Worm (Caenorhabditis elegans) whole organism, L1 larva: ENCODE results near the gene fubl-3.

ENCODE experiments used
- C16A3.4 ChIP-seq: fragments of 150-350 bp; optimal IDR thresholded peaks from 2 replicates; lab custom pipeline; 2014; ENCODE audit warnings: missing biosample characterization, missing genetic modification characterization
- C34B4.2 ChIP-seq: sonication (generic microtip); optimal IDR thresholded peaks from 2 replicates; lab custom pipeline; 2017; ENCODE audit warnings: mild to moderate bottlenecking, missing genetic modification characterization, missing compliant biosample characterization
- F16B12.6 ChIP-seq: fragments of 150-350 bp; optimal IDR thresholded peaks from 2 replicates; lab custom pipeline; 2014; ENCODE audit warnings: missing biosample characterization, missing genetic modification characterization
- aly-2 ChIP-seq: fragments of 150-350 bp; optimal IDR thresholded peaks from 2 replicates; lab custom pipeline; 2014; ENCODE audit warnings: missing biosample characterization, missing genetic modification characterization
- blmp-1 ChIP-seq: fragments of 150-350 bp; optimal IDR thresholded peaks from 2 replicates; lab custom pipeline; 2014; ENCODE audit warnings: missing biosample characterization, missing genetic modification characterization
- ceh-82 ChIP-seq, 3 experiments: fragments of 150-350 bp in 1 of 3; sonication (generic microtip) in 2 of 3; optimal IDR thresholded peaks; 2 replicates each; lab custom pipeline; 2014 to 2017; ENCODE audit warnings: missing biosample characterization in 3 of 3, missing genetic modification characterization in 3 of 3
- ceh-90 ChIP-seq: sonication (generic microtip); optimal IDR thresholded peaks from 2 replicates; lab custom pipeline; 2016; ENCODE audit warnings: missing genetic modification characterization, missing compliant biosample characterization
- ces-1 ChIP-seq: fragments of 150-350 bp; optimal IDR thresholded peaks from 2 replicates; lab custom pipeline; 2014; ENCODE audit warnings: missing biosample characterization, missing genetic modification reagents, missing genetic modification characterization
- dpl-1 ChIP-seq, 3 experiments: fragments of 150-350 bp in 2 of 3; sonication (generic microtip) in 1 of 3; optimal IDR thresholded peaks; 2 replicates each; lab custom pipeline; 2014 to 2017; ENCODE audit warnings: missing biosample characterization in 3 of 3, missing genetic modification characterization in 3 of 3, missing genetic modification reagents in 3 of 3
- egl-13 ChIP-seq: sonication (generic microtip); optimal IDR thresholded peaks from 2 replicates; lab custom pipeline; 2016; ENCODE audit warnings: missing genotype, missing genetic modification reagents, missing genetic modification characterization, missing compliant biosample characterization
- elt-3 ChIP-seq, 6 experiments: fragments of 150-350 bp in 1 of 6; sonication (generic microtip); optimal IDR thresholded peaks; 2 replicates each; lab custom pipeline; 2017 to 2018; ENCODE audit warnings: missing biosample characterization in 6 of 6, missing genetic modification characterization in 6 of 6, inconsistent platforms in 1 of 6
- grh-1 ChIP-seq: fragments of 200-800 bp; sonication (Bioruptor generic); IDR thresholded peaks from 2 replicates; pipeline ENCODE4 v1.3.6; 2022; ENCODE audit warnings: missing genetic modification reagents, missing genetic modification characterization, missing compliant biosample characterization
- hlh-4 ChIP-seq: sonication (generic microtip); optimal IDR thresholded peaks from 2 replicates; lab custom pipeline; 2016; ENCODE audit warnings: mild to moderate bottlenecking, missing genetic modification characterization, missing compliant biosample characterization
- hpl-2 ChIP-seq: fragments of 150-350 bp; optimal IDR thresholded peaks from 2 replicates; lab custom pipeline; 2014; ENCODE audit warnings: missing biosample characterization, missing genetic modification reagents, missing genetic modification characterization
- irx-1 ChIP-seq: sonication (generic microtip); optimal IDR thresholded peaks from 2 replicates; lab custom pipeline; 2016; ENCODE audit warnings: missing genetic modification characterization, missing compliant biosample characterization
- isw-1 ChIP-seq: fragments of 200-800 bp; sonication (Bioruptor generic); IDR thresholded peaks from 2 replicates; pipeline ENCODE4 v1.3.6; 2022; ENCODE audit warnings: missing genetic modification characterization, missing compliant biosample characterization
- lin-15B ChIP-seq: fragments of 150-350 bp; sonication (generic microtip); optimal IDR thresholded peaks from 3 replicates; lab custom pipeline; 2014; ENCODE audit warnings: missing biosample characterization, missing genetic modification characterization
- lir-3 ChIP-seq: sonication (generic microtip); optimal IDR thresholded peaks from 2 replicates; lab custom pipeline; 2016; ENCODE audit warnings: mild to moderate bottlenecking, missing genetic modification characterization, moderate library complexity, missing compliant biosample characterization; ENCODE audit not compliant: poor library complexity
- lsy-2 ChIP-seq, 2 experiments: fragments of 150-350 bp; optimal IDR thresholded peaks; 2 replicates each; lab custom pipeline; 2014; ENCODE audit warnings: missing biosample characterization in 2 of 2, missing genetic modification characterization in 2 of 2
- mab-9 ChIP-seq: fragments of 200-800 bp; sonication (Bioruptor generic); IDR thresholded peaks from 2 replicates; pipeline ENCODE4 v1.3.6; 2022; ENCODE audit warnings: missing genetic modification reagents, missing genetic modification characterization, missing compliant biosample characterization
- mef-2 ChIP-seq: fragments of 150-350 bp; optimal IDR thresholded peaks from 2 replicates; lab custom pipeline; 2014; ENCODE audit warnings: missing biosample characterization, missing genetic modification characterization
- nhr-11 ChIP-seq: fragments of 150-350 bp; optimal IDR thresholded peaks from 2 replicates; lab custom pipeline; 2014; ENCODE audit warnings: missing biosample characterization, missing genetic modification characterization
- nhr-19 ChIP-seq: fragments of 200-800 bp; sonication (Bioruptor generic); conservative IDR thresholded peaks from 2 replicates; pipeline ENCODE4 v1.3.6; 2022; ENCODE audit warnings: missing genetic modification characterization, missing compliant biosample characterization
- nhr-20 ChIP-seq: sonication (generic microtip); optimal IDR thresholded peaks from 2 replicates; lab custom pipeline; 2016; ENCODE audit warnings: mild to moderate bottlenecking, missing genetic modification characterization, missing compliant biosample characterization
- nhr-237 ChIP-seq: fragments of 150-350 bp; optimal IDR thresholded peaks from 2 replicates; lab custom pipeline; 2014; ENCODE audit warnings: missing biosample characterization, missing genetic modification characterization
- nhr-28 ChIP-seq: fragments of 150-350 bp; optimal IDR thresholded peaks from 2 replicates; lab custom pipeline; 2014; ENCODE audit warnings: missing biosample characterization, missing genetic modification characterization
- nhr-47 ChIP-seq: sonication (generic microtip); optimal IDR thresholded peaks from 2 replicates; lab custom pipeline; 2016; ENCODE audit warnings: mild to moderate bottlenecking, missing genetic modification characterization, moderate library complexity, missing compliant biosample characterization
- nhr-71 ChIP-seq: sonication (generic microtip); optimal IDR thresholded peaks from 2 replicates; lab custom pipeline; 2016; ENCODE audit warnings: mild to moderate bottlenecking, missing genetic modification characterization, moderate library complexity, missing compliant biosample characterization
- nhr-76 ChIP-seq: sonication (generic microtip); optimal IDR thresholded peaks from 2 replicates; lab custom pipeline; 2017; ENCODE audit warnings: missing biosample characterization, missing genetic modification characterization
- nhr-77 ChIP-seq: fragments of 150-350 bp; optimal IDR thresholded peaks from 2 replicates; lab custom pipeline; 2014; ENCODE audit warnings: missing biosample characterization, missing genetic modification characterization
- nhr-84 ChIP-seq: sonication (generic microtip); optimal IDR thresholded peaks from 2 replicates; lab custom pipeline; 2017; ENCODE audit warnings: missing biosample characterization, missing genetic modification characterization
- nhr-90 ChIP-seq: sonication (generic microtip); optimal IDR thresholded peaks from 2 replicates; lab custom pipeline; 2016; ENCODE audit warnings: mild to moderate bottlenecking, missing genetic modification characterization, missing compliant biosample characterization; ENCODE audit not compliant: poor library complexity
- pax-3 ChIP-seq: fragments of 200-800 bp; sonication (Bioruptor generic); optimal IDR thresholded peaks from 2 replicates; lab custom pipeline; 2018; ENCODE audit warnings: mild to moderate bottlenecking, missing genetic modification characterization, moderate library complexity, missing compliant biosample characterization
- pqm-1 ChIP-seq: sonication (generic microtip); optimal IDR thresholded peaks from 3 replicates; lab custom pipeline; 2017; ENCODE audit warnings: missing biosample characterization, missing genetic modification characterization
- rnt-1 ChIP-seq: sonication (generic microtip); optimal IDR thresholded peaks from 2 replicates; lab custom pipeline; 2016; ENCODE audit warnings: mild to moderate bottlenecking, missing genetic modification characterization, moderate library complexity, missing compliant biosample characterization
- skn-1 ChIP-seq: fragments of 150-350 bp; optimal IDR thresholded peaks from 2 replicates; lab custom pipeline; 2014; ENCODE audit warnings: missing biosample characterization, missing genetic modification characterization
- sptf-1 ChIP-seq: fragments of 150-350 bp; optimal IDR thresholded peaks from 2 replicates; lab custom pipeline; 2014; ENCODE audit warnings: missing biosample characterization, missing genetic modification characterization
- sup-37 ChIP-seq: fragments of 200-800 bp; sonication (Bioruptor generic); optimal IDR thresholded peaks from 2 replicates; lab custom pipeline; 2018; ENCODE audit warnings: mild to moderate bottlenecking, missing genetic modification characterization, missing compliant biosample characterization
- swsn-7 ChIP-seq: sonication (generic microtip); optimal IDR thresholded peaks from 2 replicates; lab custom pipeline; 2016; ENCODE audit warnings: missing genetic modification characterization, missing compliant biosample characterization
- tbx-2 ChIP-seq: sonication (generic microtip); optimal IDR thresholded peaks from 2 replicates; lab custom pipeline; 2016; ENCODE audit warnings: missing genetic modification characterization, missing compliant biosample characterization
- unc-98 ChIP-seq: fragments of 200-800 bp; sonication (Bioruptor generic); IDR thresholded peaks from 2 replicates; pipeline ENCODE4 v1.3.6; 2022; ENCODE audit warnings: missing genetic modification characterization, missing compliant biosample characterization
- vab-15 ChIP-seq: sonication (generic microtip); optimal IDR thresholded peaks from 2 replicates; lab custom pipeline; 2017; ENCODE audit warnings: missing genotype, mild to moderate bottlenecking, missing genetic modification characterization, missing compliant biosample characterization
- zag-1 ChIP-seq: fragments of 150-350 bp; optimal IDR thresholded peaks from 2 replicates; lab custom pipeline; 2014; ENCODE audit warnings: missing biosample characterization, missing genetic modification characterization
- ztf-4 ChIP-seq: fragments of 150-350 bp; optimal IDR thresholded peaks from 2 replicates; lab custom pipeline; 2014; ENCODE audit warnings: missing biosample characterization, missing genetic modification characterization

fubl-3 gene

ce11 chrX:17479694-17480574 is 45.7 kb downstream of the fubl-3 start (continued):
- TF ChIP-seq nhr-28 (no peak), hpl-2 (GFP tag; lab: Kevin White, UChicago) (peak; percentile 49), ces-1 (GFP tag; lab: Kevin White, UChicago) (no peak)

ce11 chrX:17481892-17482515 is 47.8 kb downstream of the fubl-3 start:
- peak; percentile 2 for TF ChIP-seq nhr-20
- TF ChIP-seq lin-15B: no peak
- no peak for TF ChIP-seq ces-1 (GFP tag; lab: Kevin White, UChicago)
- no peak for TF ChIP-seq isw-1 (GFP tag; lab: Robert Waterston, UW)
- TF ChIP-seq skn-1 (tag; lab: Kevin White, UChicago): peak; percentile 24
- no peak for TF ChIP-seq nhr-19 (GFP tag; lab: Robert Waterston, UW)
- TF ChIP-seq sptf-1 (tag; lab: Kevin White, UChicago): no peak
- TF ChIP-seq mef-2 (tag; lab: Kevin White, UChicago): no peak
- TF ChIP-seq hlh-4: no peak
- no peak for TF ChIP-seq aly-2
- TF ChIP-seq nhr-77 (tag; lab: Kevin White, UChicago): no peak
- TF ChIP-seq ztf-4 (tag; lab: Kevin White, UChicago): no peak
- TF ChIP-seq pax-3: no peak
- TF ChIP-seq ceh-82 (tag; optimal IDR thresholded peaks at IDR 0.05; lab: Kevin White, UChicago): no peak
- no peak for TF ChIP-seq swsn-7
- TF ChIP-seq nhr-84 (tag; lab: Kevin White, UChicago): no peak
- TF ChIP-seq pqm-1: no peak
- no peak for TF ChIP-seq blmp-1 (tag; lab: Kevin White, UChicago)
- TF ChIP-seq mab-9: no peak
- no peak for TF ChIP-seq lir-3 (tag; lab: Kevin White, UChicago)
- no peak for TF ChIP-seq egl-13 (tag; lab: Kevin White, UChicago)
- TF ChIP-seq nhr-90: no peak
- TF ChIP-seq F16B12.6 (tag; lab: Kevin White, UChicago): no peak
- no peak for TF ChIP-seq zag-1 (tag; lab: Kevin White, UChicago)
- TF ChIP-seq hpl-2 (GFP tag; lab: Kevin White, UChicago): no peak
- TF ChIP-seq nhr-47 (tag; lab: Kevin White, UChicago): peak; percentile 5
- peak in 1 of 2 experiments; percentile 10 for TF ChIP-seq lsy-2 (tag; optimal IDR thresholded peaks at IDR 0.05; lab: Kevin White, UChicago)
- peak; percentile 18 for TF ChIP-seq nhr-71 (tag; lab: Kevin White, UChicago)
- no peak for TF ChIP-seq C34B4.2 (tag; lab: Kevin White, UChicago)
- TF ChIP-seq sup-37 (GFP tag; lab: Kevin White, UChicago): no peak
- TF ChIP-seq C16A3.4 (tag; lab: Kevin White, UChicago): no peak
- TF ChIP-seq nhr-237 (tag; lab: Kevin White, UChicago): no peak
- no peak for TF ChIP-seq grh-1 (GFP tag; lab: Robert Waterston, UW)
- TF ChIP-seq vab-15 (tag; lab: Kevin White, UChicago): no peak

- no peak for TF ChIP-seq unc-98 (GFP tag; lab: Robert Waterston, UW)
- no peak for TF ChIP-seq ztf-4 (tag; lab: Kevin White, UChicago)
- no peak for TF ChIP-seq nhr-76 (tag; lab: Kevin White, UChicago)
- TF ChIP-seq C34B4.2 (tag; lab: Kevin White, UChicago): no peak
- no peak for TF ChIP-seq nhr-11 (tag; lab: Kevin White, UChicago)
- TF ChIP-seq irx-1: no peak
- TF ChIP-seq nhr-20: no peak
- TF ChIP-seq tbx-2 (tag; lab: Kevin White, UChicago): no peak
- no peak for TF ChIP-seq ceh-90 (tag; lab: Kevin White, UChicago)
- TF ChIP-seq rnt-1 (tag; lab: Kevin White, UChicago): no peak
- TF ChIP-seq dpl-1 (GFP tag; optimal IDR thresholded peaks at IDR 0.05; lab: Kevin White, UChicago): no peak
- TF ChIP-seq egl-13 (tag; lab: Kevin White, UChicago): no peak
- no peak for TF ChIP-seq elt-3 (tag; optimal IDR thresholded peaks at IDR 0.05; lab: Kevin White, UChicago)
- TF ChIP-seq zag-1 (tag; lab: Kevin White, UChicago): no peak
- TF ChIP-seq ceh-82 (tag; optimal IDR thresholded peaks at IDR 0.05; lab: Kevin White, UChicago): no peak
Observed at ce11 chrX:17486735-17487134, 52.5 kb downstream of the fubl-3 start, which contains the start of gene npr-24. Gene npr-24 (minus strand): TSS chrX:17486835.
